Worm (Caenorhabditis elegans) whole organism, L1 larva: ENCODE measurements around the gene mrp-6.

Experiments
- ama-1 ChIP-seq: fragments of 150-350 bp; optimal IDR thresholded peaks from 2 replicates; lab custom pipeline; 2014
- elt-3 ChIP-seq, 6 experiments: fragments of 150-350 bp in 1 of 6; sonication (generic microtip); optimal IDR thresholded peaks; 2 replicates each; lab custom pipeline; 2017 to 2018; ENCODE audit warnings: missing biosample characterization in 6 of 6, missing genetic modification characterization in 6 of 6, inconsistent platforms in 1 of 6
- lin-13 ChIP-seq: fragments of 150-350 bp; optimal IDR thresholded peaks from 2 replicates; lab custom pipeline; 2014; ENCODE audit warnings: missing biosample characterization, missing genetic modification reagents, missing genetic modification characterization
- lin-14 ChIP-seq: fragments of 200-800 bp; sonication (Bioruptor generic); optimal IDR thresholded peaks from 2 replicates; lab custom pipeline; 2018; ENCODE audit warnings: mild to moderate bottlenecking, missing genetic modification characterization, moderate library complexity, missing compliant biosample characterization
- lsy-2 ChIP-seq, 2 experiments: fragments of 150-350 bp; optimal IDR thresholded peaks; 2 replicates each; lab custom pipeline; 2014; ENCODE audit warnings: missing biosample characterization in 2 of 2, missing genetic modification characterization in 2 of 2
- nhr-12 ChIP-seq: sonication (generic microtip); optimal IDR thresholded peaks from 2 replicates; lab custom pipeline; 2017; ENCODE audit warnings: missing biosample characterization, missing genetic modification characterization
- nhr-77 ChIP-seq: fragments of 150-350 bp; optimal IDR thresholded peaks from 2 replicates; lab custom pipeline; 2014; ENCODE audit warnings: missing biosample characterization, missing genetic modification characterization
- nhr-85 ChIP-seq: sonication (generic microtip); peaks from one replicate; lab custom pipeline; 2016; ENCODE audit warnings: missing genetic modification characterization, inconsistent platforms, missing compliant biosample characterization
- pqm-1 ChIP-seq: sonication (generic microtip); optimal IDR thresholded peaks from 3 replicates; lab custom pipeline; 2017; ENCODE audit warnings: missing biosample characterization, missing genetic modification characterization
- ztf-11 ChIP-seq, 2 experiments: sonication (generic microtip); optimal IDR thresholded peaks; 2 replicates each; lab custom pipeline; 2016 to 2017; ENCODE audit warnings: missing genetic modification characterization in 2 of 2, missing biosample characterization in 1 of 2, missing compliant biosample characterization in 1 of 2
- ztf-4 ChIP-seq: fragments of 150-350 bp; optimal IDR thresholded peaks from 2 replicates; lab custom pipeline; 2014; ENCODE audit warnings: missing biosample characterization, missing genetic modification characterization

ce11 chrX:4216894-4217293, 30.3 kb upstream of the mrp-6 start, which contains the start of the genes F20B6.10 and hpk-1:
- no peak for TF ChIP-seq ztf-4 (tag; lab: Kevin White, UChicago)
- TF ChIP-seq lin-14 (GFP tag; lab: Kevin White, UChicago): no peak
- TF ChIP-seq elt-3 (tag; optimal IDR thresholded peaks at IDR 0.05; lab: Kevin White, UChicago): no peak
- TF ChIP-seq lsy-2 (tag; optimal IDR thresholded peaks at IDR 0.05; lab: Kevin White, UChicago): no peak
- TF ChIP-seq ama-1 (lab: Kevin White, UChicago): no peak
- no peak for TF ChIP-seq ztf-11 (tag; optimal IDR thresholded peaks at IDR 0.05; lab: Kevin White, UChicago)
- no peak for TF ChIP-seq nhr-12 (tag; lab: Kevin White, UChicago)
- no peak for TF ChIP-seq pqm-1 (tag; lab: Kevin White, UChicago)
- TF ChIP-seq nhr-77 (tag; lab: Kevin White, UChicago): no peak
- no peak for TF ChIP-seq nhr-85 (tag; lab: Kevin White, UChicago)
- no peak for TF ChIP-seq lin-13 (GFP tag; lab: Kevin White, UChicago)
